Fruit fly (Drosophila melanogaster) whole organism, embryonic: Measurements from ENCODE around the gene edin.

Experiments
- Antp ChIP-seq: fragments of 200-800 bp; sonication (Bioruptor generic); optimal IDR thresholded peaks from 3 replicates; lab custom pipeline; 2016; ENCODE audit warnings: missing biosample characterization, missing genetic modification characterization
- B-H2 ChIP-seq: fragments of 200-800 bp; sonication (Bioruptor generic); optimal IDR thresholded peaks from 2 replicates; lab custom pipeline; 2018; ENCODE audit warnings: missing biosample characterization, mild to moderate bottlenecking, missing genetic modification characterization
- CG10209 ChIP-seq: fragments of 200-800 bp; sonication (Bioruptor generic); optimal IDR thresholded peaks from 3 replicates; lab custom pipeline; 2017; ENCODE audit warnings: missing biosample characterization, mild to moderate bottlenecking, missing genetic modification characterization, missing genetic modification reagents
- CG10565 ChIP-seq: fragments of 200-800 bp; sonication (Bioruptor generic); optimal IDR thresholded peaks from 3 replicates; lab custom pipeline; 2016; ENCODE audit warnings: missing biosample characterization, mild to moderate bottlenecking, missing genetic modification characterization
- CG12236 ChIP-seq: fragments of 200-800 bp; sonication (Bioruptor generic); optimal IDR thresholded peaks from 2 replicates; lab custom pipeline; 2016; ENCODE audit warnings: missing biosample characterization, missing genetic modification characterization
- CG13624 ChIP-seq: fragments of 200-800 bp; sonication (Bioruptor generic); optimal IDR thresholded peaks from 2 replicates; lab custom pipeline; 2016; ENCODE audit warnings: missing biosample characterization, missing genetic modification characterization
- CG13894 ChIP-seq: fragments of 200-800 bp; sonication (Bioruptor generic); optimal IDR thresholded peaks from 3 replicates; lab custom pipeline; 2018; ENCODE audit warnings: missing biosample characterization, mild to moderate bottlenecking, missing genetic modification characterization, moderate library complexity
- CG15011 ChIP-seq: fragments of 200-800 bp; sonication (Bioruptor generic); optimal IDR thresholded peaks from 3 replicates; lab custom pipeline; 2018; ENCODE audit warnings: missing biosample characterization, mild to moderate bottlenecking, missing genetic modification characterization
- CG16863 ChIP-seq: fragments of 200-800 bp; sonication (Bioruptor generic); optimal IDR thresholded peaks from 3 replicates; lab custom pipeline; 2016; ENCODE audit warnings: missing biosample characterization, missing genetic modification characterization
- CG17328 ChIP-seq: fragments of 200-800 bp; sonication (Bioruptor generic); IDR thresholded peaks from 2 replicates; pipeline ENCODE4 v1.3.6; 2022; ENCODE audit warnings: missing biosample characterization, missing genetic modification characterization
- CG17829 ChIP-seq: fragments of 200-800 bp; optimal IDR thresholded peaks from 2 replicates; lab custom pipeline; 2019; ENCODE audit warnings: missing biosample characterization, mild to moderate bottlenecking, missing genetic modification characterization, moderate library complexity
- CG2129 ChIP-seq: fragments of 200-800 bp; sonication (Bioruptor generic); IDR thresholded peaks from 2 replicates; pipeline ENCODE4 v1.3.6; 2022; ENCODE audit warnings: missing biosample characterization, missing genetic modification characterization; ENCODE audit not compliant: partially characterized antibody
- CG43689 ChIP-seq: fragments of 200-800 bp; sonication (Bioruptor generic); IDR thresholded peaks from 2 replicates; pipeline ENCODE4 v1.3.6; 2022; ENCODE audit warnings: missing biosample characterization, missing genetic modification characterization
- CG6272 ChIP-seq: fragments of 200-800 bp; sonication (Bioruptor generic); IDR thresholded peaks from 2 replicates; pipeline ENCODE4 v1.3.6; 2022; ENCODE audit warnings: missing biosample characterization, missing genetic modification characterization
- CG6765 ChIP-seq: fragments of 200-800 bp; sonication (Bioruptor generic); optimal IDR thresholded peaks from 3 replicates; lab custom pipeline; 2017; ENCODE audit warnings: missing biosample characterization, mild to moderate bottlenecking, missing genetic modification characterization
- CG6813 ChIP-seq: fragments of 200-800 bp; sonication (Bioruptor generic); optimal IDR thresholded peaks from 2 replicates; lab custom pipeline; 2017; ENCODE audit warnings: missing biosample characterization, missing genetic modification characterization, mild to moderate bottlenecking, moderate library complexity, missing genetic modification reagents
- CG7745 ChIP-seq: fragments of 200-800 bp; sonication (Bioruptor generic); optimal IDR thresholded peaks from 2 replicates; lab custom pipeline; 2018; ENCODE audit warnings: missing biosample characterization, mild to moderate bottlenecking, missing genetic modification characterization, moderate library complexity
- CG8359 ChIP-seq: fragments of 200-800 bp; sonication (Bioruptor generic); optimal IDR thresholded peaks from 2 replicates; lab custom pipeline; 2017; ENCODE audit warnings: missing biosample characterization, mild to moderate bottlenecking, missing genetic modification characterization, borderline replicate concordance
- CG9727 ChIP-seq: fragments of 200-800 bp; sonication (Bioruptor generic); optimal IDR thresholded peaks from 3 replicates; lab custom pipeline; 2017; ENCODE audit warnings: missing biosample characterization, mild to moderate bottlenecking, missing genetic modification characterization
- CG9817 ChIP-seq: fragments of 200-800 bp; sonication (Bioruptor generic); optimal IDR thresholded peaks from 2 replicates; lab custom pipeline; 2018; ENCODE audit warnings: missing biosample characterization, mild to moderate bottlenecking, missing genetic modification characterization, moderate library complexity
- Camta ChIP-seq: fragments of 200-800 bp; sonication (Bioruptor generic); optimal IDR thresholded peaks from 2 replicates; lab custom pipeline; 2016; ENCODE audit warnings: missing biosample characterization, missing genetic modification characterization
- Dbx ChIP-seq: fragments of 200-800 bp; sonication (Bioruptor generic); IDR thresholded peaks from 3 replicates; pipeline ENCODE4 v1.3.6; 2022; ENCODE audit warnings: missing biosample characterization, missing genetic modification characterization
- Elba2 ChIP-seq: fragments of 200-800 bp; sonication (Bioruptor generic); optimal IDR thresholded peaks from 3 replicates; lab custom pipeline; 2016; ENCODE audit warnings: missing biosample characterization, missing genetic modification characterization
- GATAe ChIP-seq: fragments of 200-800 bp; sonication (Bioruptor generic); conservative IDR thresholded peaks from 2 replicates; pipeline ENCODE4 v1.3.6; 2022; ENCODE audit warnings: missing biosample characterization, missing genetic modification characterization
- Gsc ChIP-seq: fragments of 200-800 bp; sonication (Bioruptor generic); IDR thresholded peaks from 2 replicates; pipeline ENCODE4 v1.3.6; 2022; ENCODE audit warnings: missing biosample characterization, missing genetic modification characterization
- Hand ChIP-seq: fragments of 200-800 bp; sonication (Bioruptor generic); optimal IDR thresholded peaks from 2 replicates; lab custom pipeline; 2017; ENCODE audit warnings: mild to moderate bottlenecking, missing biosample characterization, missing genetic modification reagents, missing genetic modification characterization
- HmgD ChIP-seq: fragments of 200-800 bp; sonication (Bioruptor generic); optimal IDR thresholded peaks from 3 replicates; lab custom pipeline; 2016; ENCODE audit warnings: missing biosample characterization, missing genetic modification characterization
- HmgZ ChIP-seq: fragments of 200-800 bp; sonication (Bioruptor generic); optimal IDR thresholded peaks from 2 replicates; lab custom pipeline; 2018; ENCODE audit warnings: missing biosample characterization, mild to moderate bottlenecking, missing genetic modification characterization
- Hmx ChIP-seq: fragments of 200-800 bp; sonication (Bioruptor generic); optimal IDR thresholded peaks from 2 replicates; lab custom pipeline; 2016; ENCODE audit warnings: missing biosample characterization, missing genetic modification characterization
- Lhr ChIP-seq: fragments of 200-800 bp; sonication (Bioruptor generic); optimal IDR thresholded peaks from 3 replicates; lab custom pipeline; 2017; ENCODE audit warnings: mild to moderate bottlenecking, missing biosample characterization, missing genetic modification reagents, missing genetic modification characterization
- NK7.1 ChIP-seq: fragments of 200-800 bp; sonication (Bioruptor generic); optimal IDR thresholded peaks from 3 replicates; lab custom pipeline; 2016; ENCODE audit warnings: missing biosample characterization, missing genetic modification characterization
- Rx ChIP-seq: fragments of 200-800 bp; sonication (Bioruptor generic); IDR thresholded peaks from 2 replicates; pipeline ENCODE4 v1.3.6; 2022; ENCODE audit warnings: missing biosample characterization, missing genetic modification characterization
- Six4 ChIP-seq: fragments of 200-800 bp; sonication (Bioruptor generic); optimal IDR thresholded peaks from 2 replicates; lab custom pipeline; 2016; ENCODE audit warnings: missing biosample characterization, missing genetic modification characterization
- Taf1 ChIP-seq: fragments of 200-800 bp; sonication (Bioruptor generic); IDR thresholded peaks from 2 replicates; pipeline ENCODE4 v1.3.6; 2022; ENCODE audit warnings: missing biosample characterization, missing genetic modification characterization
- Usf ChIP-seq: fragments of 200-800 bp; sonication (Bioruptor generic); optimal IDR thresholded peaks from 2 replicates; lab custom pipeline; 2017; ENCODE audit warnings: missing genotype, missing biosample characterization, missing genetic modification characterization
- ac ChIP-seq: fragments of 200-800 bp; sonication (Bioruptor generic); optimal IDR thresholded peaks from 3 replicates; lab custom pipeline; 2017; ENCODE audit warnings: missing biosample characterization, mild to moderate bottlenecking, missing genetic modification characterization
- btn ChIP-seq: fragments of 200-800 bp; sonication (Bioruptor generic); optimal IDR thresholded peaks from 2 replicates; lab custom pipeline; 2016; ENCODE audit warnings: missing biosample characterization, missing genetic modification characterization
- caup ChIP-seq: fragments of 200-800 bp; sonication (Bioruptor generic); optimal IDR thresholded peaks from 3 replicates; lab custom pipeline; 2017; ENCODE audit warnings: missing biosample characterization, mild to moderate bottlenecking, missing genetic modification characterization, moderate library complexity; ENCODE audit not compliant: severe bottlenecking
- danr ChIP-seq: fragments of 200-800 bp; sonication (Bioruptor generic); IDR thresholded peaks from 2 replicates; pipeline ENCODE4 v1.3.6; 2022; ENCODE audit warnings: missing biosample characterization, missing genetic modification characterization
- dpn ChIP-seq, 2 experiments: fragments of 200-800 bp; sonication (Bioruptor generic); optimal IDR thresholded peaks; 3 replicates each; lab custom pipeline; 2016; ENCODE audit warnings: missing biosample characterization in 2 of 2, missing genetic modification characterization in 2 of 2
- fd3F ChIP-seq: fragments of 200-800 bp; sonication (Bioruptor generic); optimal IDR thresholded peaks from 2 replicates; lab custom pipeline; 2018; ENCODE audit warnings: missing biosample characterization, mild to moderate bottlenecking, missing genetic modification characterization, moderate library complexity
- fd64A ChIP-seq: fragments of 200-800 bp; sonication (Bioruptor generic); optimal IDR thresholded peaks from 3 replicates; lab custom pipeline; 2018; ENCODE audit warnings: missing biosample characterization, mild to moderate bottlenecking, missing genetic modification characterization
- gce ChIP-seq: fragments of 200-800 bp; sonication (Bioruptor generic); IDR thresholded peaks from 3 replicates; pipeline ENCODE4 v1.3.6; 2022; ENCODE audit warnings: missing biosample characterization, missing genetic modification characterization
- grau ChIP-seq: fragments of 200-800 bp; optimal IDR thresholded peaks from 3 replicates; lab custom pipeline; 2019; ENCODE audit warnings: missing biosample characterization, mild to moderate bottlenecking, missing genetic modification characterization, moderate library complexity
- pum ChIP-seq: fragments of 200-800 bp; sonication (Bioruptor generic); optimal IDR thresholded peaks from 2 replicates; lab custom pipeline; 2016; ENCODE audit warnings: missing biosample characterization, missing genetic modification characterization
- row ChIP-seq: fragments of 200-800 bp; sonication (Bioruptor generic); IDR thresholded peaks from 3 replicates; pipeline ENCODE4 v1.3.6; 2022; ENCODE audit warnings: missing biosample characterization, missing genetic modification characterization
- seq ChIP-seq: fragments of 200-800 bp; sonication (Bioruptor generic); IDR thresholded peaks from 2 replicates; pipeline ENCODE4 v1.3.6; 2022; ENCODE audit warnings: missing biosample characterization, missing genetic modification characterization
- sna ChIP-seq: fragments of 200-800 bp; sonication (Bioruptor generic); IDR thresholded peaks from 2 replicates; pipeline ENCODE4 v1.3.6; 2022; ENCODE audit warnings: missing biosample characterization, missing genetic modification characterization; ENCODE audit not compliant: partially characterized antibody
- sr ChIP-seq: fragments of 200-800 bp; sonication (Bioruptor generic); IDR thresholded peaks from 3 replicates; pipeline ENCODE4 v1.3.6; 2022; ENCODE audit warnings: missing biosample characterization, missing genetic modification characterization
- tio ChIP-seq: fragments of 200-800 bp; sonication (Bioruptor generic); optimal IDR thresholded peaks from 2 replicates; lab custom pipeline; 2017; ENCODE audit warnings: missing biosample characterization, missing genetic modification characterization, inconsistent platforms
- yki ChIP-seq: fragments of >200 bp; optimal IDR thresholded peaks from 3 replicates; lab custom pipeline; 2018
- zen ChIP-seq: fragments of 200-800 bp; sonication (Bioruptor generic); optimal IDR thresholded peaks from 3 replicates; lab custom pipeline; 2018; ENCODE audit warnings: missing biosample characterization, mild to moderate bottlenecking, missing genetic modification characterization, moderate library complexity

edin gene

dm6 chr3L:17465804-17466203, 28.9 kb upstream of the edin start, which contains the start of gene QIL1:
QIL1 (plus strand) TSS chr3L:17465945.
- no peak for TF ChIP-seq btn (GFP tag; lab: Kevin White, UChicago)
- no peak for TF ChIP-seq GATAe
- TF ChIP-seq Antp (GFP tag; lab: Kevin White, UChicago): no peak
- TF ChIP-seq CG13624 (GFP tag; lab: Kevin White, UChicago): no peak
- no peak for TF ChIP-seq Usf
- TF ChIP-seq CG17829 (tag; lab: Kevin White, UChicago): peak; percentile 30
- TF ChIP-seq Camta (GFP tag; lab: Kevin White, UChicago): no peak
- no peak for TF ChIP-seq CG16863
- TF ChIP-seq CG6272: no peak
- TF ChIP-seq row (GFP tag; lab: Robert Waterston, UW): 0 out of 3 replicates have a peak, but pooled peaks have one; percentile 10
- TF ChIP-seq pum: no peak
- TF ChIP-seq HmgD (GFP tag; lab: Kevin White, UChicago): no peak
- no peak for TF ChIP-seq NK7.1 (GFP tag; lab: Kevin White, UChicago)
- TF ChIP-seq CG43689 (GFP tag; lab: Robert Waterston, UW): no peak
- no peak for TF ChIP-seq CG6765
- TF ChIP-seq dpn (GFP tag; optimal IDR thresholded peaks at IDR 0.05; lab: Kevin White, UChicago): no peak
- no peak for TF ChIP-seq yki (lab: Kevin White, UChicago)
- TF ChIP-seq grau (tag; lab: Kevin White, UChicago): peak; percentile 29
- peak; percentile 83 for TF ChIP-seq Lhr (GFP tag; lab: Kevin White, UChicago)
- no peak for TF ChIP-seq CG9727 (GFP tag; lab: Kevin White, UChicago)
- no peak for TF ChIP-seq Hmx (GFP tag; lab: Kevin White, UChicago)
- no peak for TF ChIP-seq tio
- no peak for TF ChIP-seq CG13894 (tag; lab: Kevin White, UChicago)
- TF ChIP-seq CG12236 (GFP tag; lab: Kevin White, UChicago): no peak
- TF ChIP-seq fd64A (GFP tag; lab: Kevin White, UChicago): no peak
- no peak for TF ChIP-seq Gsc (GFP tag; lab: Robert Waterston, UW)
- TF ChIP-seq CG15011 (GFP tag; lab: Kevin White, UChicago): no peak
- TF ChIP-seq CG10209: no peak
- no peak for TF ChIP-seq CG10565 (GFP tag; lab: Kevin White, UChicago)
- no peak for TF ChIP-seq Rx (GFP tag; lab: Robert Waterston, UW)
- no peak for TF ChIP-seq CG9817 (tag; lab: Kevin White, UChicago)
- no peak for TF ChIP-seq gce (GFP tag; lab: Robert Waterston, UW)
- no peak for TF ChIP-seq Dbx (GFP tag; lab: Robert Waterston, UW)
- TF ChIP-seq CG7745: no peak
- no peak for TF ChIP-seq B-H2 (GFP tag; lab: Kevin White, UChicago)
- no peak for TF ChIP-seq CG2129 (GFP tag; lab: Robert Waterston, UW)
- TF ChIP-seq Six4 (GFP tag; lab: Kevin White, UChicago): no peak
- TF ChIP-seq CG6813 (GFP tag; lab: Kevin White, UChicago): no peak
- no peak for TF ChIP-seq sr (GFP tag; lab: Robert Waterston, UW)
- no peak for TF ChIP-seq Taf1 (GFP tag; lab: Robert Waterston, UW)
- TF ChIP-seq sna (GFP tag; lab: Robert Waterston, UW): no peak
- no peak for TF ChIP-seq seq (GFP tag; lab: Robert Waterston, UW)
- no peak for TF ChIP-seq CG17328 (GFP tag; lab: Robert Waterston, UW)
- no peak for TF ChIP-seq ac
- TF ChIP-seq caup: no peak
- TF ChIP-seq Hand (GFP tag; lab: Kevin White, UChicago): no peak
- TF ChIP-seq Elba2 (GFP tag; lab: Kevin White, UChicago): no peak
- TF ChIP-seq CG8359: no peak
- no peak for TF ChIP-seq danr (GFP tag; lab: Robert Waterston, UW)
- no peak for TF ChIP-seq fd3F (GFP tag; lab: Kevin White, UChicago)
- peak; percentile 16 for TF ChIP-seq zen
- peak; percentile 66 for TF ChIP-seq HmgZ (tag; lab: Kevin White, UChicago)
